Fruit fly (Drosophila melanogaster): ENCODE results near the gene msl-1.

msl-1 gene

DNA sequence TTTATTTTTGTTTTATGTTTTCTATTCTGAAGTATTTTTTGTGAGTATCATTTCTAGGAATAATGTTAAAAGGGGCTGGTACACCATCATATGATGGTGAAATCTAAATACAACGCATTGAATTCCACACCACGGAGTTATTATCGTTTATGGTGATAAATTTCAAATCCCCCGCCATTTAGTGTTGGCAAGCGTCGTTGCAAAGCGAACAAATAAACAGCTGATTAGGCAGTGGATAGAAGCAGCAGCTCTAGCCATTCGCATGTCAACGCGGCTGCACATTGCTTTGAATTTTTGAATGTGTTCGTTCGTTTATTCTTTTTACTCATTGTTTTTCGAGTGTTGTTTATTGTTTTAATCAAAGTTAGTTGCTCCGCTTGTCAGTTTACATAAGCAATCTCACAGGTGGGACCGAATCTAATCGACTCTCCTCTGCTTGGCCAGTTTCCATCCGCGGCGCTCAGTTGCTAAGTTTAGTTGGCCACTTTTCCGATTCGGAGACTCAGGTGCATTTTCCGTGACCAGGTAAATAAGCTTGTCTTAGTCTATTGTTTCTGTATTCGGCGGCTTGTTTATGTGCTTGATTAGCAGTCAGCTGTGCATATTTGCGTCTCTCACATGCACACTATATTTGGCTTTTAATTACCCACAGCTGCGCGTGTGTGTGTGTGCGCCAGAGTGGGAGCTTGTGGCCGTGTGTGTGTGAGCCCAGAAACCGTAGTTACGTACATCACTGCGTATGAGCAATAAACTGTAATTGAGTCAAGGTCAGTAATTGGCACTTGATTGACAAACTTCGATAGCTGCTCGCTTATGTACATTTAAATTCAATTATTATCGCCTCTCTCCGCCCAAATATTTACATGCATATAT lies 11.4 kb downstream of the msl-1 start, which contains the start of the genes Mst36Fa and CG31751 (continued):
- TF ChIP-seq fd3F (GFP tag; optimal IDR thresholded peaks at IDR 0.05) (peak; percentile 88), Nf-YC (tag; optimal IDR thresholded peaks at IDR 0.05) (no peak), NfI (GFP tag; optimal IDR thresholded peaks at IDR 0.05) (peak; percentile 76), schlank (tag; optimal IDR thresholded peaks at IDR 0.05) (peak; percentile 88), caup (GFP tag; optimal IDR thresholded peaks at IDR 0.05; ENCODE audit: severe bottlenecking) (peak; percentile 94), CG10147 (GFP tag; optimal IDR thresholded peaks at IDR 0.05) (no peak), ATbp (GFP tag; optimal IDR thresholded peaks at IDR 0.05) (peak; percentile 97), CG10565 (GFP tag; optimal IDR thresholded peaks at IDR 0.05) (no peak), CG15011 (GFP tag; optimal IDR thresholded peaks at IDR 0.05) (peak; percentile 79), al (GFP tag; IDR thresholded peaks at IDR 0.05) (no peak), CG3995 (GFP tag; optimal IDR thresholded peaks at IDR 0.05) (peak; percentile 10), en (GFP tag; optimal IDR thresholded peaks at IDR 0.05) (peak; percentile 45), crp (GFP tag; optimal IDR thresholded peaks at IDR 0.05) (peak; percentile 90 to 98), E2f2 (GFP tag; IDR thresholded peaks at IDR 0.05) (peak; percentile 98), Adf1 (GFP tag; IDR thresholded peaks at IDR 0.05) (peak; percentile 40; the same call in 1 of the 2 replicates), Rx (GFP tag; IDR thresholded peaks at IDR 0.05) (no peak), dpn (GFP tag; optimal IDR thresholded peaks at IDR 0.05) (peak; percentile 63 to 70), Mes4 (GFP tag; optimal IDR thresholded peaks at IDR 0.05) (peak; percentile 80), CG17829 (tag; optimal IDR thresholded peaks at IDR 0.05) (peak; percentile 31), mam (GFP tag; optimal IDR thresholded peaks at IDR 0.05) (peak; percentile 58), tup (GFP tag; optimal IDR thresholded peaks at IDR 0.05) (peak; percentile 71), vnd (GFP tag; IDR thresholded peaks at IDR 0.05; ENCODE audit: partially characterized antibody) (no peak), Mad (GFP tag; optimal IDR thresholded peaks at IDR 0.05) (peak; percentile 68), HHEX (GFP tag; optimal IDR thresholded peaks at IDR 0.05) (peak; percentile 92), CG14014 (GFP tag; IDR thresholded peaks at IDR 0.05) (peak; percentile 85; the same call in 1 of the 2 replicates), luna (GFP tag; optimal IDR thresholded peaks at IDR 0.05) (peak; percentile 63), Fer3 (tag; optimal IDR thresholded peaks at IDR 0.05) (peak; percentile 80), ato (GFP tag; IDR thresholded peaks at IDR 0.05; ENCODE audit: partially characterized antibody) (0 out of 2 replicates have a peak, but pooled peaks have one; percentile 7), lbe (GFP tag; optimal IDR thresholded peaks at IDR 0.05) (no peak), CG4820 (GFP tag; optimal IDR thresholded peaks at IDR 0.05) (peak; percentile 13), CG34224 (GFP tag; IDR thresholded peaks at IDR 0.05; ENCODE audit: partially characterized antibody) (peak; percentile 34; the same call in 2 of the 3 replicates), pum (GFP tag; optimal IDR thresholded peaks at IDR 0.05) (peak; percentile 54), pan (optimal IDR thresholded peaks at IDR 0.05) (no peak), pan (GFP tag; optimal IDR thresholded peaks at IDR 0.05 in 1 of 2, IDR thresholded peaks at IDR 0.05 in 1 of 2) (peak in 1 of 2 experiments; percentile 60), HmgZ (tag; optimal IDR thresholded peaks at IDR 0.05) (peak; percentile 68), Sox102F (GFP tag; optimal IDR thresholded peaks at IDR 0.05) (peak; percentile 67), CG12299 (tag; optimal IDR thresholded peaks at IDR 0.05) (peak; percentile 74), Blimp-1 (GFP tag; optimal IDR thresholded peaks at IDR 0.05) (peak; percentile 79), CG11247 (GFP tag; IDR thresholded peaks at IDR 0.05) (peak; percentile 74; the same call in 1 of the 2 replicates), pros (GFP tag; optimal IDR thresholded peaks at IDR 0.05) (no peak), dmrt11E (tag; optimal IDR thresholded peaks at IDR 0.05) (no peak), stwl (tag; optimal IDR thresholded peaks at IDR 0.05) (peak; percentile 72), chn (GFP tag; optimal IDR thresholded peaks at IDR 0.05) (peak; percentile 34), gcm2 (GFP tag; optimal IDR thresholded peaks at IDR 0.05) (peak; percentile 47), gsb (GFP tag; IDR thresholded peaks at IDR 0.05) (peak; percentile 74), unc-4 (GFP tag; IDR thresholded peaks at IDR 0.05; ENCODE audit: partially characterized antibody) (no peak), ERR (GFP tag; optimal IDR thresholded peaks at IDR 0.05) (peak; percentile 55)
